Fruit fly (Drosophila melanogaster): ENCODE results near the gene MKP-4.

MKP-4 gene

dm6 chrX:19668405-19668804, 45.5 kb downstream of the MKP-4 start (continued):
- peak; percentile 98 for TF ChIP-seq bab2 (GFP tag; optimal IDR thresholded peaks at IDR 0.05)
- TF ChIP-seq CG6683 (GFP tag; optimal IDR thresholded peaks at IDR 0.05): peak; percentile 78
- TF ChIP-seq Oaz (GFP tag; IDR thresholded peaks at IDR 0.05): peak; percentile 92
- TF ChIP-seq dmrt11E (tag; optimal IDR thresholded peaks at IDR 0.05): peak; percentile 98
- TF ChIP-seq Atf-2 (GFP tag; optimal IDR thresholded peaks at IDR 0.05): peak; percentile 97
- TF ChIP-seq NfI (GFP tag; optimal IDR thresholded peaks at IDR 0.05): peak; percentile 98
- TF ChIP-seq croc (GFP tag; conservative IDR thresholded peaks at IDR 0.05): peak; percentile 91
- TF ChIP-seq CG9932 (GFP tag; IDR thresholded peaks at IDR 0.05): peak; percentile 97
- TF ChIP-seq CG15696 (tag; optimal IDR thresholded peaks at IDR 0.05): peak; percentile 97
- peak; percentile 78 for TF ChIP-seq kah (GFP tag; optimal IDR thresholded peaks at IDR 0.05)
- peak; percentile 68 for TF ChIP-seq CG14965 (GFP tag; optimal IDR thresholded peaks at IDR 0.05; ENCODE audit: borderline replicate concordance)
- TF ChIP-seq Pdp1 (GFP tag; optimal IDR thresholded peaks at IDR 0.05): peak; percentile 96 to 98
- TF ChIP-seq CG3838 (GFP tag; optimal IDR thresholded peaks at IDR 0.05): peak; percentile 89
- TF ChIP-seq CG9876 (GFP tag; optimal IDR thresholded peaks at IDR 0.05): peak; percentile 98
- peak; percentile 90 for TF ChIP-seq CG3726 (GFP tag; IDR thresholded peaks at IDR 0.05)
- peak; percentile 97 for TF ChIP-seq CG12942 (GFP tag; optimal IDR thresholded peaks at IDR 0.05)
- peak; percentile 64; the same call in 2 of the 3 replicates for TF ChIP-seq jigr1 (GFP tag; IDR thresholded peaks at IDR 0.05)
- peak; percentile 87 for TF ChIP-seq Taf1 (GFP tag; IDR thresholded peaks at IDR 0.05)
- TF ChIP-seq lola (GFP tag; optimal IDR thresholded peaks at IDR 0.05): peak in 1 of 3 experiments; percentile 96
- peak; percentile 98 for TF ChIP-seq CG2120 (GFP tag; optimal IDR thresholded peaks at IDR 0.05)
- no peak for TF ChIP-seq knrl (GFP tag; IDR thresholded peaks at IDR 0.05; ENCODE audit: partially characterized antibody)
- TF ChIP-seq HHEX (GFP tag; optimal IDR thresholded peaks at IDR 0.05): peak; percentile 91
- TF ChIP-seq hbn (GFP tag; IDR thresholded peaks at IDR 0.05; ENCODE audit: partially characterized antibody): no peak
- peak; percentile 90 for TF ChIP-seq Lhr (GFP tag; optimal IDR thresholded peaks at IDR 0.05)
- TF ChIP-seq unc-4 (GFP tag; IDR thresholded peaks at IDR 0.05; ENCODE audit: partially characterized antibody): no peak
- TF ChIP-seq CG12104 (GFP tag; optimal IDR thresholded peaks at IDR 0.05): peak; percentile 89
- TF ChIP-seq CG15601 (tag; optimal IDR thresholded peaks at IDR 0.05): peak; percentile 95
- TF ChIP-seq TFAM (GFP tag; optimal IDR thresholded peaks at IDR 0.05): peak; percentile 62
- TF ChIP-seq Ptx1 (GFP tag; IDR thresholded peaks at IDR 0.05): peak; percentile 90
- peak; percentile 94 for TF ChIP-seq esg (GFP tag; conservative IDR thresholded peaks at IDR 0.05)
- TF ChIP-seq CG6654 (GFP tag; optimal IDR thresholded peaks at IDR 0.05): peak; percentile 78
- peak; percentile 88 for TF ChIP-seq CG12744 (GFP tag; optimal IDR thresholded peaks at IDR 0.05)
- TF ChIP-seq CG7839 (tag; optimal IDR thresholded peaks at IDR 0.05): peak; percentile 98
- no peak for TF ChIP-seq inv (GFP tag; IDR thresholded peaks at IDR 0.05; ENCODE audit: partially characterized antibody)
- peak; percentile 84 for TF ChIP-seq BtbVII (GFP tag; optimal IDR thresholded peaks at IDR 0.05)
- peak; percentile 13 for TF ChIP-seq pfk (GFP tag; optimal IDR thresholded peaks at IDR 0.05)
- TF ChIP-seq chn (GFP tag; optimal IDR thresholded peaks at IDR 0.05): peak; percentile 98
- peak; percentile 97 for TF ChIP-seq CG9817 (tag; optimal IDR thresholded peaks at IDR 0.05)
- peak; percentile 68 for TF ChIP-seq Sry-δ (GFP tag; optimal IDR thresholded peaks at IDR 0.05)
- TF ChIP-seq Med (GFP tag): peak; percentile 100
- peak; percentile 95 for TF ChIP-seq sob (GFP tag; IDR thresholded peaks at IDR 0.05)
- peak; percentile 72 for TF ChIP-seq crol (GFP tag; IDR thresholded peaks at IDR 0.05)
- peak; percentile 69 for TF ChIP-seq Elba2 (GFP tag; optimal IDR thresholded peaks at IDR 0.05)
- peak; percentile 89 for TF ChIP-seq B-H1 (GFP tag; IDR thresholded peaks at IDR 0.05)
- TF ChIP-seq Hr3 (GFP tag; optimal IDR thresholded peaks at IDR 0.05): peak; percentile 95
- peak; percentile 89 for TF ChIP-seq CG6175 (GFP tag; IDR thresholded peaks at IDR 0.05)
- TF ChIP-seq Ets97D (GFP tag; optimal IDR thresholded peaks at IDR 0.05): peak; percentile 89
- TF ChIP-seq CG13775 (GFP tag; optimal IDR thresholded peaks at IDR 0.05): peak; percentile 93
- TF ChIP-seq sd (tag; optimal IDR thresholded peaks at IDR 0.05): peak; percentile 99
- peak; percentile 77 for TF ChIP-seq Neu2 (GFP tag; optimal IDR thresholded peaks at IDR 0.05; ENCODE audit: borderline replicate concordance)

All from whole organism, embryonic.